Worm (Caenorhabditis elegans): Measurements from ENCODE around the gene apl-1.

- TF ChIP-seq B0336.3 (GFP tag; IDR thresholded peaks at IDR 0.05) (no peak), T26A5.8 (tag; optimal IDR thresholded peaks at IDR 0.05) (no peak), unc-62 (GFP tag; optimal IDR thresholded peaks at IDR 0.05) (no peak)
Measured at ce11 chrX:5084080-5084479, 32.6 kb downstream of the apl-1 start.

Measured in whole organism, young adult.